Worm (Caenorhabditis elegans) whole organism, L1 larva: ENCODE data around the gene ptr-3.

Source experiments
- fkh-10 ChIP-seq: sonication (generic microtip); optimal IDR thresholded peaks from 2 replicates; lab custom pipeline; 2017; ENCODE audit warnings: missing biosample characterization, missing genetic modification reagents, missing genetic modification characterization
- mef-2 ChIP-seq: fragments of 150-350 bp; optimal IDR thresholded peaks from 2 replicates; lab custom pipeline; 2014; ENCODE audit warnings: missing biosample characterization, missing genetic modification characterization
- nhr-12 ChIP-seq: sonication (generic microtip); optimal IDR thresholded peaks from 2 replicates; lab custom pipeline; 2017; ENCODE audit warnings: missing biosample characterization, missing genetic modification characterization
- nhr-237 ChIP-seq: fragments of 150-350 bp; optimal IDR thresholded peaks from 2 replicates; lab custom pipeline; 2014; ENCODE audit warnings: missing biosample characterization, missing genetic modification characterization
- unc-62 ChIP-seq: fragments of 150-350 bp; optimal IDR thresholded peaks from 2 replicates; lab custom pipeline; 2014; ENCODE audit warnings: missing biosample characterization, missing genetic modification reagents, missing genetic modification characterization
- unc-86 ChIP-seq: sonication (generic microtip); optimal IDR thresholded peaks from 2 replicates; lab custom pipeline; 2016; ENCODE audit warnings: missing genetic modification characterization, missing compliant biosample characterization

DNA sequence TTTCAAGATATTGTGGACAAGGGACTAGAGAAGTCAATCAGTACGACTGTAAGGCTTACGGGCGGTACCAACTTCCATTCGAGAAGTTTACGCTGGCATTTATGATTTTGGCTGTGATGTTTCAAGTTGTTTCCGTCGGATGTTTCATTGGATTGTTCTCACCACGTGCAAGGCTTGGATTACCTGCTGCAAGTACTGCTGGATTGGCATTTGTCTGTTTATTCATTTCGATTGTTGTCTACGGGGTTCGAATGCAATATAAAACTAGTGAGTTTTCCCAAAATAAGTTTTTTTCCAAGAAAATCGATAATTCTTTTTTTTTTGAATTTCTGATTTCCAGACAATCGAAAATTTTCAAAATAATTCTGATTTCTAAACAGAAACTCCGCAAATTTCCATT, 26.6 kb downstream of the ptr-3 start:
- TF ChIP-seq fkh-10 (GFP tag; lab: Kevin White, UChicago) = no peak
- no peak for TF ChIP-seq nhr-237 (tag; lab: Kevin White, UChicago)
- no peak for TF ChIP-seq mef-2 (tag; lab: Kevin White, UChicago)
- no peak for TF ChIP-seq nhr-12 (tag; lab: Kevin White, UChicago)
- TF ChIP-seq unc-86 = no peak
- TF ChIP-seq unc-62 (GFP tag; lab: Kevin White, UChicago) = no peak
